Fruit fly (Drosophila melanogaster): Measurements from ENCODE around the gene Bin1.

DNA sequence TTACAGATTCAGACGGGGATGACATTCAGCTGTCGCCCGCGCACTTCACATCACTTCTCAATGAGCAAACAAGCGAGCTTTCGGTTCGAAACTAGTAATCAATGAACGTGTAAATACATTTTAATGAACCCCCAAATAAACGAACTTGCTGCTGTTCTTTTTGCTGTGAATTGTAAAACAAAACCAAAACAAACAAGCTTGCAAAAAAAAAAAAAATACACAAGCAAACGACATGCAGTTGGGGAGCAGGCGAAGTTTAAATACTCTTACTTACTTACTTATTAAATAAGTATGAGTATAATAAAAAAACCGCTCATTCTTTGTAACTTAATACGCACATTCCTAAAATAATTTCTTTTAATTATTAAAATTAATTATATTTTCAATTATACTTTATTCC is 35.1 kb downstream of the Bin1 start:
- no peak for TF ChIP-seq ey (GFP tag; optimal IDR thresholded peaks at IDR 0.05)
- peak; percentile 13 for TF ChIP-seq Rel (GFP tag; optimal IDR thresholded peaks at IDR 0.05)
- TF ChIP-seq Rel (tag; optimal IDR thresholded peaks at IDR 0.05), result peak; percentile 40
- no peak for TF ChIP-seq Mio (GFP tag; optimal IDR thresholded peaks at IDR 0.05)
- peak; percentile 14 for TF ChIP-seq CrebA (GFP tag; optimal IDR thresholded peaks at IDR 0.05; ENCODE audit: borderline replicate concordance)
- no peak for TF ChIP-seq woc (GFP tag; optimal IDR thresholded peaks at IDR 0.05)
- no peak for TF ChIP-seq GATAd (GFP tag; optimal IDR thresholded peaks at IDR 0.05)
- TF ChIP-seq psq (GFP tag; optimal IDR thresholded peaks at IDR 0.05), result peak; percentile 39
- peak; percentile 12 for TF ChIP-seq h (GFP tag; optimal IDR thresholded peaks at IDR 0.05)
- TF ChIP-seq CG9705 (GFP tag; optimal IDR thresholded peaks at IDR 0.05), result no peak
- no peak for TF ChIP-seq Hr78 (GFP tag; optimal IDR thresholded peaks at IDR 0.05)

Measured in whole organism, wandering third instar larva.